Worm (Caenorhabditis elegans): Measurements from ENCODE around the gene fcho-1.

- TF ChIP-seq lsy-2 (tag; optimal IDR thresholded peaks at IDR 0.05) (no peak), elt-3 (tag; optimal IDR thresholded peaks at IDR 0.05) (no peak), nhr-11 (tag; optimal IDR thresholded peaks at IDR 0.05) (no peak), aly-2 (tag; optimal IDR thresholded peaks at IDR 0.05) (no peak), mdl-1 (tag; optimal IDR thresholded peaks at IDR 0.05) (no peak), unc-39 (tag; optimal IDR thresholded peaks at IDR 0.05) (no peak), fos-1 (tag; optimal IDR thresholded peaks at IDR 0.05) (no peak), nhr-12 (tag; optimal IDR thresholded peaks at IDR 0.05) (no peak), R02D3.7 (tag; optimal IDR thresholded peaks at IDR 0.05) (no peak), ama-1 (optimal IDR thresholded peaks at IDR 0.05) (no peak), sem-4 (tag; optimal IDR thresholded peaks at IDR 0.05) (no peak), nhr-25 (tag; optimal IDR thresholded peaks at IDR 0.05) (no peak), unc-62 (GFP tag; optimal IDR thresholded peaks at IDR 0.05) (no peak), ceh-16 (tag; optimal IDR thresholded peaks at IDR 0.05) (no peak)
Observed at ce11 chrII:1266790-1267189, 43.5 kb upstream of the fcho-1 start, which contains the start of gene oac-30.

Data from whole organism, L2 larva.